Fruit fly (Drosophila melanogaster) whole organism, wandering third instar larva: Measurements from ENCODE around the gene CG32023.

Source experiments
- Abd-B ChIP-seq: fragments of >200 bp; optimal IDR thresholded peaks from 2 replicates; lab custom pipeline; 2017; ENCODE audit warnings: missing biosample characterization, missing genetic modification characterization
- CG32264 ChIP-seq: fragments of 200-800 bp; sonication (Bioruptor generic); optimal IDR thresholded peaks from 2 replicates; lab custom pipeline; 2016; ENCODE audit warnings: missing biosample characterization, missing genetic modification characterization
- CG9705 ChIP-seq: fragments of 200-800 bp; sonication (Bioruptor generic); optimal IDR thresholded peaks from 2 replicates; lab custom pipeline; 2018; ENCODE audit warnings: missing biosample characterization, mild to moderate bottlenecking, missing genetic modification characterization
- CrebA ChIP-seq: fragments of 200-800 bp; sonication (Bioruptor generic); optimal IDR thresholded peaks from 2 replicates; lab custom pipeline; 2016; ENCODE audit warnings: missing biosample characterization, mild to moderate bottlenecking, missing genetic modification characterization, borderline replicate concordance
- Dfd ChIP-seq: fragments of >200 bp; optimal IDR thresholded peaks from 2 replicates; lab custom pipeline; 2017; ENCODE audit warnings: missing biosample characterization, missing genetic modification characterization
- GATAd ChIP-seq: sonication (Bioruptor generic); optimal IDR thresholded peaks from 2 replicates; lab custom pipeline; 2016; ENCODE audit warnings: missing biosample characterization, missing genetic modification characterization
- HLH106 ChIP-seq: fragments of 200-800 bp; optimal IDR thresholded peaks from 3 replicates; lab custom pipeline; 2019; ENCODE audit warnings: missing biosample characterization, mild to moderate bottlenecking, missing genetic modification characterization, moderate library complexity
- Hnf4 ChIP-seq: fragments of 200-800 bp; sonication (Bioruptor generic); optimal IDR thresholded peaks from 2 replicates; lab custom pipeline; 2016; ENCODE audit warnings: missing biosample characterization, mild to moderate bottlenecking, missing genetic modification characterization
- Hr78 ChIP-seq: fragments of >200 bp; optimal IDR thresholded peaks from 2 replicates; lab custom pipeline; 2017; ENCODE audit warnings: missing biosample characterization, missing genetic modification characterization
- Hr83 ChIP-seq: fragments of 200-300 bp; sonication (Bioruptor generic); optimal IDR thresholded peaks from 2 replicates; lab custom pipeline; 2016; ENCODE audit warnings: missing biosample characterization, mild to moderate bottlenecking, missing genetic modification characterization, moderate library complexity; ENCODE audit not compliant: poor library complexity, severe bottlenecking
- Jra ChIP-seq: sonication (Bioruptor generic); optimal IDR thresholded peaks from 2 replicates; lab custom pipeline; 2016; ENCODE audit warnings: missing biosample characterization, missing genetic modification characterization
- Mio ChIP-seq: sonication (Bioruptor generic); optimal IDR thresholded peaks from 2 replicates; lab custom pipeline; 2016; ENCODE audit warnings: missing biosample characterization, missing genetic modification characterization
- Myc ChIP-seq: fragments of >200 bp; optimal IDR thresholded peaks from 2 replicates; lab custom pipeline; 2017
- N ChIP-seq: fragments of >200 bp; optimal IDR thresholded peaks from 2 replicates; lab custom pipeline; 2018; ENCODE audit warnings: missing biosample characterization, missing external identifiers, missing genetic modification characterization
- OdsH ChIP-seq: fragments of 200-800 bp; sonication (Bioruptor generic); optimal IDR thresholded peaks from 2 replicates; lab custom pipeline; 2016; ENCODE audit warnings: missing biosample characterization, mild to moderate bottlenecking, missing genetic modification characterization
- Rel ChIP-seq, 2 experiments: fragments of 200-800 bp; sonication (Bioruptor generic) in 1 of 2; optimal IDR thresholded peaks; 2 replicates in 1 of 2; 3 replicates in 1 of 2; lab custom pipeline; 2016 to 2019; ENCODE audit warnings: mild to moderate bottlenecking in 2 of 2, missing biosample characterization in 2 of 2, missing genetic modification characterization in 2 of 2, moderate library complexity in 1 of 2
- Sp1 ChIP-seq: fragments of 200-800 bp; sonication (Bioruptor generic); optimal IDR thresholded peaks from 3 replicates; lab custom pipeline; 2019; ENCODE audit warnings: missing biosample characterization, mild to moderate bottlenecking, missing genetic modification characterization, moderate library complexity
- Vsx2 ChIP-seq: fragments of 200-300, 225-300 bp; sonication (Bioruptor generic); optimal IDR thresholded peaks from 2 replicates; lab custom pipeline; 2018; ENCODE audit warnings: missing biosample characterization, missing genetic modification characterization; ENCODE audit not compliant: partially characterized antibody
- br ChIP-seq: fragments of 200-800 bp; sonication (Bioruptor generic); optimal IDR thresholded peaks from 2 replicates; lab custom pipeline; 2016; ENCODE audit warnings: missing biosample characterization, missing genetic modification characterization
- brk ChIP-seq: fragments of 200-800 bp; sonication (Bioruptor generic); optimal IDR thresholded peaks from 2 replicates; lab custom pipeline; 2016; ENCODE audit warnings: missing biosample characterization, mild to moderate bottlenecking, missing genetic modification characterization
- dl ChIP-seq, 2 experiments: fragments of 175-275, 200-275 bp in 1 of 2; fragments of 200-275 bp in 1 of 2; sonication (Bioruptor generic); optimal IDR thresholded peaks; lab custom pipeline; 2018; ENCODE audit warnings: mild to moderate bottlenecking in 2 of 2, missing biosample characterization in 2 of 2, missing genetic modification characterization in 2 of 2, moderate library complexity in 2 of 2; ENCODE audit not compliant: partially characterized antibody in 2 of 2, insufficient read depth in 1 of 2
- dmrt93B ChIP-seq: fragments of 200-800 bp; sonication (Bioruptor generic); optimal IDR thresholded peaks from 2 replicates; lab custom pipeline; 2018; ENCODE audit warnings: missing biosample characterization, mild to moderate bottlenecking, missing genetic modification characterization
- dsf ChIP-seq: sonication (Bioruptor generic); optimal IDR thresholded peaks from 2 replicates; lab custom pipeline; 2016; ENCODE audit warnings: missing biosample characterization, missing genetic modification characterization, borderline replicate concordance
- ey ChIP-seq: fragments of 200-800 bp; sonication (Bioruptor generic); optimal IDR thresholded peaks from 2 replicates; lab custom pipeline; 2016; ENCODE audit warnings: missing biosample characterization, missing genetic modification characterization
- foxo ChIP-seq, 2 experiments: fragments of 200-800 bp; sonication (Bioruptor generic); optimal IDR thresholded peaks; 2 replicates in 1 of 2; 3 replicates in 1 of 2; lab custom pipeline; 2016 to 2017; ENCODE audit warnings: missing biosample characterization in 2 of 2, missing genetic modification characterization in 2 of 2
- fru ChIP-seq: fragments of 200-800 bp; sonication (Bioruptor generic); optimal IDR thresholded peaks from 3 replicates; lab custom pipeline; 2016; ENCODE audit warnings: missing biosample characterization, mild to moderate bottlenecking, missing genetic modification characterization
- h ChIP-seq: fragments of 200-800 bp; sonication (Bioruptor generic); optimal IDR thresholded peaks from 3 replicates; lab custom pipeline; 2016; ENCODE audit warnings: missing biosample characterization, mild to moderate bottlenecking, missing genetic modification characterization
- lola ChIP-seq: fragments of >200 bp; optimal IDR thresholded peaks from 2 replicates; lab custom pipeline; 2017; ENCODE audit warnings: missing biosample characterization, missing genetic modification characterization
- pan ChIP-seq: fragments of >200 bp; optimal IDR thresholded peaks from 2 replicates; lab custom pipeline; 2017
- psq ChIP-seq: fragments of 200-800 bp; sonication (Bioruptor generic); optimal IDR thresholded peaks from 3 replicates; lab custom pipeline; 2017; ENCODE audit warnings: missing biosample characterization, mild to moderate bottlenecking, missing genetic modification characterization, moderate library complexity
- rgr ChIP-seq: fragments of 200-800 bp; sonication (Bioruptor generic); optimal IDR thresholded peaks from 3 replicates; lab custom pipeline; 2016; ENCODE audit warnings: missing biosample characterization, mild to moderate bottlenecking, missing genetic modification characterization
- sage ChIP-seq: fragments of 200-800 bp; sonication (Bioruptor generic); optimal IDR thresholded peaks from 2 replicates; lab custom pipeline; 2016; ENCODE audit warnings: missing biosample characterization, mild to moderate bottlenecking, missing genetic modification characterization
- sv ChIP-seq: fragments of 200-800 bp; sonication (Bioruptor generic); optimal IDR thresholded peaks from 3 replicates; lab custom pipeline; 2016; ENCODE audit warnings: missing biosample characterization, missing genetic modification characterization
- tai ChIP-seq: sonication (Bioruptor generic); optimal IDR thresholded peaks from 2 replicates; lab custom pipeline; 2016; ENCODE audit warnings: missing biosample characterization, missing genetic modification characterization
- usp ChIP-seq: fragments of >200 bp; optimal IDR thresholded peaks from 2 replicates; lab custom pipeline; 2017; ENCODE audit warnings: missing biosample characterization, missing genetic modification characterization
- woc ChIP-seq: sonication (Bioruptor generic); optimal IDR thresholded peaks from 2 replicates; lab custom pipeline; 2016; ENCODE audit warnings: missing biosample characterization, mild to moderate bottlenecking, missing genetic modification characterization

Gene CG32023

DNA sequence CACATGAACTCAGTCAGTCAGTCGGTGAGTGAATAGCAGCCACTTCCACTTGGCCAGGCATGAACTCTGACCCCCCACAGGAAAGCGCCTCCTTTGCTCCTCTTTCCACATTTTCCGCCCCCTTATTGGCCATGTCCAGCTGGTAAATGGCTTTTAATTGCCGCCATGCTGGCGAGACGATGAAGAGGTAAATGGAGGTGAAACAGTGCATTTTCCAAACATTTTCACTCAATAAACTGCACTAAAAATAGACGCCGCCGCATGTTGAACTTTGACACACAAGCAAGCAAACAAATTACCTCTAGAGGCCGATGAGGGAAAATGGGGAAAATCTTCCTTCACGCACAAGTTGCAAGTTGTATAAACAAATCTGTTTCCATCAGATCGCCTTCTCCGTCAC lies 45.8 kb upstream of the CG32023 start:
- TF ChIP-seq usp (GFP tag; lab: Kevin White, UChicago): no peak
- TF ChIP-seq dl (GFP tag; optimal IDR thresholded peaks at IDR 0.05; lab: Kevin White, UChicago; ENCODE audit: insufficient read depth in 1 of 2, partially characterized antibody in 2 of 2): no peak
- no peak for TF ChIP-seq Sp1
- TF ChIP-seq tai: no peak
- no peak for TF ChIP-seq sv
- no peak for TF ChIP-seq brk (GFP tag; lab: Kevin White, UChicago)
- no peak for TF ChIP-seq woc (GFP tag; lab: Kevin White, UChicago)
- no peak for TF ChIP-seq br (GFP tag; lab: Kevin White, UChicago)
- TF ChIP-seq HLH106 (tag; lab: Kevin White, UChicago): no peak
- no peak for TF ChIP-seq Hnf4 (GFP tag; lab: Kevin White, UChicago)
- no peak for TF ChIP-seq CG9705 (GFP tag; lab: Kevin White, UChicago)
- TF ChIP-seq N (GFP tag; lab: Kevin White, UChicago): no peak
- no peak for TF ChIP-seq CG32264 (GFP tag; lab: Kevin White, UChicago)
- no peak for TF ChIP-seq lola (GFP tag; lab: Kevin White, UChicago)
- TF ChIP-seq Mio (GFP tag; lab: Kevin White, UChicago): no peak
- TF ChIP-seq GATAd (GFP tag; lab: Kevin White, UChicago): no peak
- no peak for TF ChIP-seq sage (GFP tag; lab: Kevin White, UChicago)
- no peak for TF ChIP-seq Vsx2
- TF ChIP-seq dsf (GFP tag; lab: Kevin White, UChicago): no peak
- no peak for TF ChIP-seq CrebA (GFP tag; lab: Kevin White, UChicago)

DNA sequence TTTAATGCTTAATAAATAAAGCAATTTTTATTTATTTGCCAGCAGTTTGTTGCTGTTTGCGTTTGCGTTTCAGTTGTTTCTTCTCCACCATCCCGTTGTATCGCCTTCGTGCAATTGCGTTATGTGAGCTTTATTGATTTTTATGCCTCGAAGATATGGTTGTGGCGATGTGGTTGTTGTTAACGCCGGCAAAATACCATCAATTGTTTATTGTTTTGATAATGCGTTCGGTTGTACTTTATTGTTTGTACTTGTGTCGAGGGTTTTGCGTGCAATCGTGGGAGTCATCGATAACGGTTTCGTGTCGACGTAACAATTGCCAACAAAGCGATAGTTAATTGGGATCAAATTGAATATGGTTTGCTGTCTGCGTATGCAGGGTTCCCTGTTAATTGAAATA lies 38.4 kb upstream of the CG32023 start:
- TF ChIP-seq Rel (GFP tag; optimal IDR thresholded peaks at IDR 0.05; lab: Kevin White, UChicago) (no peak), Rel (tag; optimal IDR thresholded peaks at IDR 0.05; lab: Kevin White, UChicago) (peak; percentile 74), CG9705 (GFP tag; lab: Kevin White, UChicago) (no peak), CrebA (GFP tag; lab: Kevin White, UChicago) (peak; percentile 5)

DNA sequence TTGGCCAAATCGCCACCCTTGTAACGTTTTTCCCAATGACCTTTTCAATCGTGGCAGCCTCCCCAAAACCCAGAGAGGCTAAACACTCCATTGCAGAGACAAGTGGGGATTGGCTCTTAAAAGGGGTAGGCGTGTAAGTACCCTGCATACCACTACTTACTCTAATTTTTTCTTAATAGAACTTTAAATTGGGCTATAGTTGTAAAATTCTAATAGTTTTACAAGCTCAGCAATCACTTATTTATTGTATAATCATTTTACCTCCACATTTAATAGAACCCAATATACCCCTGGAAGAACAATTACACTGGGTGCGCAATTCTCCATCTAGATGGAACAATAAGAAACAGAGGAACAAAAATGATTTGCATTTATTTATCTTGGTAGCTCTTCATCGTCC lies 37.8 kb upstream of the CG32023 start:
- peak; percentile 60 for TF ChIP-seq HLH106 (tag; lab: Kevin White, UChicago)
- TF ChIP-seq h: peak; percentile 76
- TF ChIP-seq CG32264 (GFP tag; lab: Kevin White, UChicago): no peak
- peak; percentile 38 for TF ChIP-seq sv
- peak; percentile 67 for TF ChIP-seq OdsH (GFP tag; lab: Kevin White, UChicago)
- no peak for TF ChIP-seq Myc (lab: Kevin White, UChicago)
- peak; percentile 41 for TF ChIP-seq psq (GFP tag; lab: Kevin White, UChicago)
- peak; percentile 66 for TF ChIP-seq fru (GFP tag; lab: Kevin White, UChicago)
- peak; percentile 67 for TF ChIP-seq ey (GFP tag; lab: Kevin White, UChicago)
- TF ChIP-seq woc (GFP tag; lab: Kevin White, UChicago): peak; percentile 42
- TF ChIP-seq foxo (GFP tag; optimal IDR thresholded peaks at IDR 0.05; lab: Kevin White, UChicago): peak in 1 of 2 experiments; percentile 74
- TF ChIP-seq Hnf4 (GFP tag; lab: Kevin White, UChicago): peak; percentile 23
- peak; percentile 27 for TF ChIP-seq br (GFP tag; lab: Kevin White, UChicago)
- TF ChIP-seq Hr78 (GFP tag; lab: Kevin White, UChicago): no peak
- TF ChIP-seq Sp1: peak; percentile 26
- peak; percentile 70 for TF ChIP-seq rgr (GFP tag; lab: Kevin White, UChicago)

DNA sequence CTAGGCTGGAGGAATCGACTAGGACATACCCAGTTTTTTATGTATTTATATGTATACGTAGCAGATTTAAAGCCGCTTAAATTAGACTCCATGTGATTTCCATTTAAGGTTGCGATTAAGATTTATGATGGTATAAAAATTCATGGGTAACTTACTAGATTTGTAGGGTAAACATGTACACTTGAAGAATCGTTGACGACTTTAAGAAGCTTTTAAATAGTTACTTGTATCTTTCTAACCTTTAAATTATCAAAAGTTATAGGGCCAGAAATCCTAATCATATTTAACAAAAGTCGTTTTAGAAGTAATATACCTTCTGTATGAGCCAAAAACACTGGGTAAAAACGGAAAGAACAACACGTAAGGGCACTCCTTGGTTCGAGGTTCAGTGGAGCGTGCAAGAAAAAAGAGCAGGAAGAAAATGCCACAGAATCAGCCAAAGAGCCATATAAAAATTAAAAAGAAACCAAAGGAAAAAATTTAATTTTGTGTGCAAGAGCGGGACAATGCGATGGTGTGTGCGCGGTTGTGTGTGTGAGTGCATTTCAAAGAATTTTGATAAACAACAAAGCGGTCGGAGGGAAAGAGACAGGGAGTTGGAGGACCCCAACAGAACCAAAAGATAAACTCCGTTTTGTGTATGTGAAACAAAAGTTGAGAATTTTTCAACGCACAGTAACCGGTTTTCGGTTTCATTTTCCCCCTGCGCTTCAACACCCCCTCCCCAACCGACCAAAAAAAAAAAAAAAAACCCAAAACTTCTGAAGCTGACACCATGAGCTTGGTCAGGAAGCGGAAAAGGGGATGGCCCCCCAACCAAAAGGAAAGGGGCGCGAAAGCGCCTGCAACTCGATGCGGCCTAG lies 35.8 kb upstream of the CG32023 start:
- peak; percentile 88 for TF ChIP-seq woc (GFP tag; lab: Kevin White, UChicago)
- no peak for TF ChIP-seq GATAd (GFP tag; lab: Kevin White, UChicago)
- TF ChIP-seq dmrt93B (GFP tag; lab: Kevin White, UChicago): peak; percentile 43
- no peak for TF ChIP-seq sage (GFP tag; lab: Kevin White, UChicago)
- TF ChIP-seq Vsx2: no peak
- TF ChIP-seq pan: no peak
- no peak for TF ChIP-seq N (GFP tag; lab: Kevin White, UChicago)
- TF ChIP-seq Myc (lab: Kevin White, UChicago): no peak
- peak; percentile 61 for TF ChIP-seq HLH106 (tag; lab: Kevin White, UChicago)
- no peak for TF ChIP-seq dl (GFP tag; optimal IDR thresholded peaks at IDR 0.05; lab: Kevin White, UChicago; ENCODE audit: insufficient read depth in 1 of 2, partially characterized antibody in 2 of 2)
- no peak for TF ChIP-seq CrebA (GFP tag; lab: Kevin White, UChicago)
- no peak for TF ChIP-seq Abd-B
- peak; percentile 52 for TF ChIP-seq Rel (GFP tag; optimal IDR thresholded peaks at IDR 0.05; lab: Kevin White, UChicago)
- peak; percentile 54 for TF ChIP-seq Rel (tag; optimal IDR thresholded peaks at IDR 0.05; lab: Kevin White, UChicago)
- TF ChIP-seq Mio (GFP tag; lab: Kevin White, UChicago): no peak
- peak in 1 of 2 experiments; percentile 66 for TF ChIP-seq foxo (GFP tag; optimal IDR thresholded peaks at IDR 0.05; lab: Kevin White, UChicago)
- no peak for TF ChIP-seq CG32264 (GFP tag; lab: Kevin White, UChicago)
- peak; percentile 71 for TF ChIP-seq h
- TF ChIP-seq rgr (GFP tag; lab: Kevin White, UChicago): peak; percentile 37
- TF ChIP-seq tai: no peak
- peak; percentile 42 for TF ChIP-seq Hnf4 (GFP tag; lab: Kevin White, UChicago)
- TF ChIP-seq Jra: peak; percentile 39
- no peak for TF ChIP-seq Dfd (GFP tag; lab: Kevin White, UChicago)
- TF ChIP-seq Sp1: peak; percentile 69
- TF ChIP-seq br (GFP tag; lab: Kevin White, UChicago): peak; percentile 58
- TF ChIP-seq Hr78 (GFP tag; lab: Kevin White, UChicago): no peak
- no peak for TF ChIP-seq usp (GFP tag; lab: Kevin White, UChicago)
- TF ChIP-seq ey (GFP tag; lab: Kevin White, UChicago): peak; percentile 50
- no peak for TF ChIP-seq Hr83 (GFP tag; lab: Kevin White, UChicago)
